Fruit fly (Drosophila melanogaster) whole organism, embryonic: ENCODE data around the gene Cow.

Source experiments
- Abd-B ChIP-seq: fragments of 200-800 bp; sonication (Bioruptor generic); optimal IDR thresholded peaks from 2 replicates; lab custom pipeline; 2018; ENCODE audit warnings: missing biosample characterization, mild to moderate bottlenecking, missing genetic modification characterization, moderate library complexity
- Atf3 ChIP-seq: fragments of 200-800 bp; sonication (Bioruptor generic); optimal IDR thresholded peaks from 3 replicates; lab custom pipeline; 2016; ENCODE audit warnings: missing biosample characterization, missing genetic modification characterization
- BEAF-32 ChIP-seq: fragments of 200-800 bp; sonication (Bioruptor generic); optimal IDR thresholded peaks from 3 replicates; lab custom pipeline; 2017; ENCODE audit warnings: missing biosample characterization, missing genetic modification characterization, mild to moderate bottlenecking, moderate library complexity, missing genetic modification reagents
- CG10209 ChIP-seq: fragments of 200-800 bp; sonication (Bioruptor generic); optimal IDR thresholded peaks from 3 replicates; lab custom pipeline; 2017; ENCODE audit warnings: missing biosample characterization, mild to moderate bottlenecking, missing genetic modification characterization, missing genetic modification reagents
- CG1024 ChIP-seq: fragments of 200-800 bp; sonication (Bioruptor generic); IDR thresholded peaks from 2 replicates; pipeline ENCODE4 v1.3.6; 2022; ENCODE audit warnings: missing biosample characterization, missing genetic modification characterization
- CG10565 ChIP-seq: fragments of 200-800 bp; sonication (Bioruptor generic); optimal IDR thresholded peaks from 3 replicates; lab custom pipeline; 2016; ENCODE audit warnings: missing biosample characterization, mild to moderate bottlenecking, missing genetic modification characterization
- CG11695 ChIP-seq: fragments of 200-800 bp; sonication (Bioruptor generic); IDR thresholded peaks from 3 replicates; pipeline ENCODE4 v1.3.6; 2022; ENCODE audit warnings: missing biosample characterization, missing genetic modification characterization
- CG12071 ChIP-seq: fragments of 200-800 bp; sonication (Bioruptor generic); optimal IDR thresholded peaks from 3 replicates; lab custom pipeline; 2018; ENCODE audit warnings: missing biosample characterization, mild to moderate bottlenecking, missing genetic modification characterization
- CG1529 ChIP-seq: fragments of 200-800 bp; sonication (Bioruptor generic); optimal IDR thresholded peaks from 3 replicates; lab custom pipeline; 2018; ENCODE audit warnings: missing biosample characterization, missing genetic modification characterization
- CG16863 ChIP-seq: fragments of 200-800 bp; sonication (Bioruptor generic); optimal IDR thresholded peaks from 3 replicates; lab custom pipeline; 2016; ENCODE audit warnings: missing biosample characterization, missing genetic modification characterization
- CG17328 ChIP-seq: fragments of 200-800 bp; sonication (Bioruptor generic); IDR thresholded peaks from 2 replicates; pipeline ENCODE4 v1.3.6; 2022; ENCODE audit warnings: missing biosample characterization, missing genetic modification characterization
- CG17359 ChIP-seq: fragments of 200-800 bp; sonication (Bioruptor generic); optimal IDR thresholded peaks from 3 replicates; lab custom pipeline; 2018; ENCODE audit warnings: missing biosample characterization, mild to moderate bottlenecking, missing genetic modification characterization, moderate library complexity
- CG17829 ChIP-seq: fragments of 200-800 bp; optimal IDR thresholded peaks from 2 replicates; lab custom pipeline; 2019; ENCODE audit warnings: missing biosample characterization, mild to moderate bottlenecking, missing genetic modification characterization, moderate library complexity
- CG18599 ChIP-seq: fragments of 200-800 bp; sonication (Bioruptor generic); optimal IDR thresholded peaks from 3 replicates; lab custom pipeline; 2017; ENCODE audit warnings: missing biosample characterization, missing genetic modification characterization, mild to moderate bottlenecking, moderate library complexity, missing genetic modification reagents
- CG2120 ChIP-seq: fragments of 200-800 bp; sonication (Bioruptor generic); optimal IDR thresholded peaks from 3 replicates; lab custom pipeline; 2016; ENCODE audit warnings: missing biosample characterization, missing genetic modification characterization
- CG3847 ChIP-seq: fragments of 200-800 bp; sonication (Bioruptor generic); IDR thresholded peaks from 2 replicates; pipeline ENCODE4 v1.3.6; 2022; ENCODE audit warnings: missing biosample characterization, missing genetic modification characterization
- CG5953 ChIP-seq: fragments of 200-800 bp; sonication (Bioruptor generic); IDR thresholded peaks from 2 replicates; pipeline ENCODE4 v1.3.6; 2022; ENCODE audit warnings: missing biosample characterization, missing genetic modification characterization
- CG6654 ChIP-seq: fragments of 200-800 bp; sonication (Bioruptor generic); optimal IDR thresholded peaks from 2 replicates; lab custom pipeline; 2017; ENCODE audit warnings: missing biosample characterization, mild to moderate bottlenecking, missing genetic modification characterization
- CG7963 ChIP-seq: fragments of 200-800 bp; sonication (Bioruptor generic); IDR thresholded peaks from 3 replicates; pipeline ENCODE4 v1.3.6; 2022; ENCODE audit warnings: missing biosample characterization, missing genetic modification characterization; ENCODE audit not compliant: partially characterized antibody
- CG8944 ChIP-seq: fragments of 200-800 bp; sonication (Bioruptor generic); optimal IDR thresholded peaks from 3 replicates; lab custom pipeline; 2016; ENCODE audit warnings: missing biosample characterization, missing genetic modification characterization
- CG9876 ChIP-seq: fragments of 200-800 bp; sonication (Bioruptor generic); optimal IDR thresholded peaks from 2 replicates; lab custom pipeline; 2016; ENCODE audit warnings: missing biosample characterization, missing genetic modification characterization
- CTCF ChIP-seq: fragments of 200-800 bp; sonication (Bioruptor generic); optimal IDR thresholded peaks from 2 replicates; lab custom pipeline; 2017; ENCODE audit warnings: missing biosample characterization, mild to moderate bottlenecking, missing genetic modification characterization, moderate library complexity
- E2f1 ChIP-seq: fragments of 200-800 bp; sonication (Bioruptor generic); IDR thresholded peaks from 2 replicates; pipeline ENCODE4 v1.3.6; 2022; ENCODE audit warnings: missing biosample characterization, missing genetic modification characterization
- Elba2 ChIP-seq: fragments of 200-800 bp; sonication (Bioruptor generic); optimal IDR thresholded peaks from 3 replicates; lab custom pipeline; 2016; ENCODE audit warnings: missing biosample characterization, missing genetic modification characterization
- Fer1 ChIP-seq: fragments of 200-800 bp; sonication (Bioruptor generic); optimal IDR thresholded peaks from 2 replicates; lab custom pipeline; 2017; ENCODE audit warnings: missing biosample characterization, mild to moderate bottlenecking, missing genetic modification characterization
- Fer2 ChIP-seq: fragments of 200-800 bp; sonication (Bioruptor generic); optimal IDR thresholded peaks from 2 replicates; lab custom pipeline; 2018; ENCODE audit warnings: missing biosample characterization, mild to moderate bottlenecking, missing genetic modification characterization, moderate library complexity
- Fer3 ChIP-seq: fragments of 200-800 bp; sonication (Bioruptor generic); optimal IDR thresholded peaks from 2 replicates; lab custom pipeline; 2018; ENCODE audit warnings: missing biosample characterization, mild to moderate bottlenecking, missing genetic modification characterization, moderate library complexity
- HHEX ChIP-seq: fragments of 200-800 bp; sonication (Bioruptor generic); optimal IDR thresholded peaks from 3 replicates; lab custom pipeline; 2017; ENCODE audit warnings: missing biosample characterization, mild to moderate bottlenecking, missing genetic modification characterization, missing genetic modification reagents
- Hr78 ChIP-seq, 2 experiments: fragments of 200-800 bp in 1 of 2; fragments of >200 bp in 1 of 2; sonication (Bioruptor generic) in 1 of 2; optimal IDR thresholded peaks; 2 replicates each; lab custom pipeline; 2017 to 2019; ENCODE audit warnings: missing biosample characterization in 2 of 2, missing genetic modification characterization in 2 of 2, mild to moderate bottlenecking in 1 of 2, moderate library complexity in 1 of 2
- Meics ChIP-seq: fragments of 200-800 bp; sonication (Bioruptor generic); optimal IDR thresholded peaks from 2 replicates; lab custom pipeline; 2017; ENCODE audit warnings: missing biosample characterization, mild to moderate bottlenecking, missing genetic modification characterization
- NC2β ChIP-seq: fragments of 200-800 bp; sonication (Bioruptor generic); optimal IDR thresholded peaks from 2 replicates; lab custom pipeline; 2016; ENCODE audit warnings: missing biosample characterization, missing genetic modification characterization
- Sox100B ChIP-seq: fragments of 200-800 bp; sonication (Bioruptor generic); optimal IDR thresholded peaks from 3 replicates; lab custom pipeline; 2018; ENCODE audit warnings: missing biosample characterization, mild to moderate bottlenecking, missing genetic modification characterization
- Ssrp ChIP-seq: fragments of 200-800 bp; sonication (Bioruptor generic); optimal IDR thresholded peaks from 2 replicates; lab custom pipeline; 2018; ENCODE audit warnings: missing biosample characterization, mild to moderate bottlenecking, missing genetic modification characterization, moderate library complexity
- bsh ChIP-seq, 2 experiments: fragments of 200-800 bp; sonication (Bioruptor generic); optimal IDR thresholded peaks; 2 replicates each; lab custom pipeline; 2017 to 2018; ENCODE audit warnings: mild to moderate bottlenecking in 2 of 2, missing biosample characterization in 2 of 2, missing genetic modification characterization in 2 of 2, moderate library complexity in 1 of 2
- chif ChIP-seq, 2 experiments: fragments of 200-800 bp; sonication (Bioruptor generic); optimal IDR thresholded peaks; 3 replicates each; lab custom pipeline; 2016; ENCODE audit warnings: missing biosample characterization in 2 of 2, missing genetic modification characterization in 2 of 2
- chinmo ChIP-seq: fragments of 200-800 bp; sonication (Bioruptor generic); IDR thresholded peaks from 4 replicates; pipeline ENCODE4 v1.3.6; 2022; ENCODE audit warnings: missing biosample characterization, missing genetic modification characterization; ENCODE audit not compliant: partially characterized antibody
- ci ChIP-seq: fragments of 200-800 bp; sonication (Bioruptor generic); IDR thresholded peaks from 3 replicates; pipeline ENCODE4 v1.3.6; 2022; ENCODE audit warnings: missing biosample characterization, missing genetic modification characterization
- corto ChIP-seq: fragments of 200-800 bp; sonication (Bioruptor generic); optimal IDR thresholded peaks from 2 replicates; lab custom pipeline; 2016; ENCODE audit warnings: missing biosample characterization, mild to moderate bottlenecking, missing genetic modification characterization, moderate library complexity
- cwo ChIP-seq: fragments of 200-800 bp; sonication (Bioruptor generic); optimal IDR thresholded peaks from 3 replicates; lab custom pipeline; 2017; ENCODE audit warnings: missing biosample characterization, missing genetic modification characterization, mild to moderate bottlenecking, moderate library complexity, missing genetic modification reagents
- disco-r ChIP-seq: fragments of 200-800 bp; sonication (Bioruptor generic); optimal IDR thresholded peaks from 2 replicates; lab custom pipeline; 2016; ENCODE audit warnings: missing biosample characterization, missing genetic modification characterization
- fd102C ChIP-seq: fragments of 200-800 bp; sonication (Bioruptor generic); optimal IDR thresholded peaks from 2 replicates; lab custom pipeline; 2018; ENCODE audit warnings: missing biosample characterization, mild to moderate bottlenecking, missing genetic modification characterization, moderate library complexity
- ind ChIP-seq: fragments of 200-800 bp; sonication (Bioruptor generic); optimal IDR thresholded peaks from 3 replicates; lab custom pipeline; 2016; ENCODE audit warnings: missing biosample characterization, missing genetic modification characterization
- insv ChIP-seq, 2 experiments: fragments of 200-800 bp; sonication (Bioruptor generic); optimal IDR thresholded peaks; 3 replicates each; lab custom pipeline; 2016 to 2018; ENCODE audit warnings: missing biosample characterization in 2 of 2, missing genetic modification characterization in 2 of 2
- inv ChIP-seq: fragments of 200-800 bp; sonication (Bioruptor generic); IDR thresholded peaks from 2 replicates; pipeline ENCODE4 v1.3.6; 2022; ENCODE audit warnings: missing biosample characterization, missing genetic modification characterization; ENCODE audit not compliant: partially characterized antibody
- jigr1 ChIP-seq: fragments of 200-800 bp; sonication (Bioruptor generic); IDR thresholded peaks from 3 replicates; pipeline ENCODE4 v1.3.6; 2022; ENCODE audit warnings: missing biosample characterization, missing genetic modification characterization
- lab ChIP-seq: fragments of 200-800 bp; sonication (Bioruptor generic); optimal IDR thresholded peaks from 3 replicates; lab custom pipeline; 2017; ENCODE audit warnings: missing biosample characterization, missing genetic modification characterization, mild to moderate bottlenecking, moderate library complexity, missing genetic modification reagents
- row ChIP-seq: fragments of 200-800 bp; sonication (Bioruptor generic); IDR thresholded peaks from 3 replicates; pipeline ENCODE4 v1.3.6; 2022; ENCODE audit warnings: missing biosample characterization, missing genetic modification characterization
- vnd ChIP-seq: fragments of 200-800 bp; sonication (Bioruptor generic); IDR thresholded peaks from 3 replicates; pipeline ENCODE4 v1.3.6; 2022; ENCODE audit warnings: missing biosample characterization, missing genetic modification characterization; ENCODE audit not compliant: partially characterized antibody

Gene Cow

DNA sequence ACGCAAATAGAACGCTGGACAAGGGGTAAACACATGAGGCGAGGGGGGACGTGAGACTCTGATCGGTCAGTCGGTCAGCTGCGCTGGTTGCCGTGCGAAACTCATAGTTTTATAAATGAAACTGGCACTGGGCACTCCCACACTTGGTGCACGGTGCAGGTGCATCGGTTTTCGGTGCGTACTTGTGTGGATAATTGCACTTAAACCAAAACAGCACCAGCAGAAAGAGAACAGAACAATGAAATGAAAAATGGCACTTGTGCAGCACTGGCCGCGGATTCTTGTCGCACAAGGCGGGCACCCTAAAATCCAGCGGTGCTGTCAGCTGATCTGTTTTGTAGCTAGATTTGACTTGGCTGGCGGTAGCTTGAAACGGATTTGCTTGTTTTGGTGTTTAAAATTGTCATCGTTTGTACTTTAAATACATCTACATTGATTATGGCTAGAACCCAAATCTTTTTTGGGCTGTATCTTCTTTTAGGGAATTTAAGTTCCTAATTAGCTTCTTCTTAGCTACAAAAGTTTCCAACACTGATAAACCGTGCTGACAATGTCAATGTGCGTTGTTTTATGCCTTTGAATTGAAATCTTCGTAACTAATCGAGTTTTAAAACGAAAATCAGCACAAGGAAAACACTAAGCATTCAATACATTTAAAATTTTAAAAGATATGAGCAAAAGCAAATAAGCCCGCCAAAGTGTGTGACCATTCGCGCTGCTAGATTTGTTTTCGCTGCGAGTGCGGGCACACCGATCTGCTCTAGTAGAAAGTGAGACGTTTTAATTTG is 5.3 kb upstream of the Cow start, which contains the start of the genes Rassf and CenB1A (continued):
- TF ChIP-seq CG7963 (GFP tag; lab: Robert Waterston, UW) (no peak), fd102C (no peak), inv (0 out of 2 replicates have a peak, but pooled peaks have one; percentile 17), chinmo (0 out of 4 replicates have a peak, but pooled peaks have one; percentile 49), bsh (GFP tag; optimal IDR thresholded peaks at IDR 0.05; lab: Kevin White, UChicago) (no peak), Sox100B (GFP tag; lab: Kevin White, UChicago) (no peak), CG17328 (no peak), BEAF-32 (GFP tag; lab: Kevin White, UChicago) (peak; percentile 40), CG10565 (GFP tag; lab: Kevin White, UChicago) (no peak), CG3847 (GFP tag; lab: Robert Waterston, UW) (peak; percentile 77), Meics (GFP tag; lab: Kevin White, UChicago) (no peak), cwo (peak; percentile 7), CG1529 (no peak), CG2120 (GFP tag; lab: Kevin White, UChicago) (peak; percentile 62), ci (GFP tag; lab: Robert Waterston, UW) (no peak), Fer2 (tag; lab: Kevin White, UChicago) (no peak), CG9876 (peak; percentile 14), CG10209 (no peak), corto (GFP tag; lab: Kevin White, UChicago) (no peak), Atf3 (GFP tag; lab: Kevin White, UChicago) (peak; percentile 48), chif (GFP tag; optimal IDR thresholded peaks at IDR 0.05; lab: Kevin White, UChicago) (peak in 1 of 2 experiments; percentile 36), CG17829 (peak; percentile 6), CG16863 (GFP tag; lab: Kevin White, UChicago) (peak; percentile 35), vnd (GFP tag; lab: Robert Waterston, UW) (no peak), ind (GFP tag; lab: Kevin White, UChicago) (peak; percentile 45), disco-r (GFP tag; lab: Kevin White, UChicago) (no peak), insv (GFP tag; optimal IDR thresholded peaks at IDR 0.05; lab: Kevin White, UChicago) (no peak), HHEX (GFP tag; lab: Kevin White, UChicago) (no peak), CG18599 (GFP tag; lab: Kevin White, UChicago) (peak; percentile 49), Hr78 (GFP tag; optimal IDR thresholded peaks at IDR 0.05; lab: Kevin White, UChicago) (no peak), row (GFP tag; lab: Robert Waterston, UW) (peak; percentile 85), NC2β (GFP tag; lab: Kevin White, UChicago) (no peak), Elba2 (GFP tag; lab: Kevin White, UChicago) (no peak), CG1024 (GFP tag; lab: Robert Waterston, UW) (0 out of 2 replicates have a peak, but pooled peaks have one; percentile 31), CG17359 (tag; lab: Kevin White, UChicago) (no peak), Fer1 (GFP tag; lab: Kevin White, UChicago) (peak; percentile 18), Fer3 (tag; lab: Kevin White, UChicago) (peak; percentile 4), Ssrp (tag; lab: Kevin White, UChicago) (peak; percentile 32), CG6654 (GFP tag; lab: Kevin White, UChicago) (no peak), Abd-B (GFP tag; lab: Kevin White, UChicago) (peak; percentile 18), E2f1 (GFP tag; lab: Robert Waterston, UW) (no peak; the same call in 1 of the 2 replicates), jigr1 (GFP tag; lab: Robert Waterston, UW) (no peak), lab (GFP tag; lab: Kevin White, UChicago) (peak; percentile 19), CTCF (no peak), CG11695 (no peak), CG8944 (peak; percentile 52), CG12071 (GFP tag; lab: Kevin White, UChicago) (no peak), CG5953 (GFP tag; lab: Robert Waterston, UW) (no peak)
